Worm (Caenorhabditis elegans): Measurements from ENCODE around the gene F42A10.7.

F42A10.7 gene

DNA sequence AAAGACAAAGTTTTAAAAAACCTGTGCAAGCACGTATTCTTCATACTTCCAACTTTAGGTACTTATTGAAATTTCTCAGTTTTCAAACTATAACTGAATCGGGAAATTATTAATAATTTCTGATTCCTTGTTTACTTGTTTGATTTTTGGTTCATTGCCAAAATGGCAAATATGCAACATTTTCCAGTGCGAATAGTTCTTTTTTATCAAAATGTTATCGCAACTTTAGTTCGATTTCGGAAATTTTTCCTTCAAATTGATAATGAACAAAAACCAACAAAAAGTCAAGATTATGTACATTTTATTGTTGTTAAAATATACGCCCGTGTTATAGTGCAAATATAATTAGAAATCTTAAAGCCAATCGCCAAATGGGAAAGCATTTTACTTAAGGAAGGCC, 855 bp downstream of the F42A10.7 start:
- TF ChIP-seq lin-1 (GFP tag; IDR thresholded peaks at IDR 0.05) = no peak
- no peak for TF ChIP-seq zag-1 (tag; optimal IDR thresholded peaks at IDR 0.05)
- peak; percentile 3 for TF ChIP-seq pqm-1 (tag; optimal IDR thresholded peaks at IDR 0.05)
- no peak for TF ChIP-seq daf-16 (GFP tag; optimal IDR thresholded peaks at IDR 0.05)
- TF ChIP-seq daf-16 (tag; optimal IDR thresholded peaks at IDR 0.05) = peak; percentile 10

DNA sequence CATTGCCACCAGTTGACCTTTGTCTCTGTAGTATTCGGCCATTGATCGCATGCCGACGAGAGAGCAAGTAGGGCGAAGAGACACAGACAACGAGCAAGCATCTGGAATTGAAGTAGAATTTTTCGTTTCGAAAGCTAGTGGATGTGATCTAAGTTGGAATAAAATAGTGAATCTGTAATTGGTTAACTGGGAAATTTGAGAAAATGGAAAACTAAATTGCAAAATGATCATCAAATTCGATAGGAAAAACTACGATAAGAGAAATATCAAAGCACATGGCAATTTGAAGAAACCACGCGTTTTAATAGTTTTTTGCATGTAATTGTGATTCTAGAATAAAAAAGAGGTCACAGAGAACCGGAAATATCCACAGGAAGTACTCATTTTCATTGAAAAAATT, 1.7 kb downstream of the F42A10.7 start, which contains the start of gene F42A10.6:
Gene F42A10.6 (minus strand): TSS at position 101 of the 400 bp plus-strand sequence.
- TF ChIP-seq mdt-29 (GFP tag; IDR thresholded peaks at IDR 0.05) (no peak), unc-62 (GFP tag; optimal IDR thresholded peaks at IDR 0.05 in 1 of 2) (peak in 1 of 2 experiments; percentile 57), unc-62 (tag; optimal IDR thresholded peaks at IDR 0.05) (no peak), nhr-11 (tag; optimal IDR thresholded peaks at IDR 0.05) (no peak), dmd-6 (GFP tag; IDR thresholded peaks at IDR 0.05) (peak; percentile 43), pqm-1 (tag; optimal IDR thresholded peaks at IDR 0.05) (peak; percentile 48), fos-1 (tag; optimal IDR thresholded peaks at IDR 0.05) (no peak), F44E2.7 (GFP tag; IDR thresholded peaks at IDR 0.05) (no peak), nhr-237 (tag; optimal IDR thresholded peaks at IDR 0.05) (no peak), nhr-28 (tag; optimal IDR thresholded peaks at IDR 0.05) (peak; percentile 8), skn-1 (tag; optimal IDR thresholded peaks at IDR 0.05) (no peak)

DNA sequence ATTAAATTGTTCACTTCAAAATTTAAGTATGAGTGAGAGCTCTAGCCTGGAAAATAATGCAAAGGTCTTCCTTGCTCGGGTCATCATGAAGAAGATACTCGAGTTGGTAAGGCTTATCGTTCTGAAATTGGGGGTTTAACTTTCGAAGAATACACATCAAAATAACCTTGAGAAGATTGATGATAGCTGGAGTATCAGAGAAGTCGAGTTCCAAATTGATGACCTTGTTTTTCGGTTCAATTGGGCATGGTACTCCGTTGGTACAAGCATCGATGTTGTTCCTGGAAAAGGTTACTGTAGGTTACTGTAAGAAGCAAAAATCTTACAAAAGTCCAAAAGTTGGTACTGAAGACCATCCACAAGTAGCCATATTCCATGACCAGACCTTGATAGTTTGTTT, 2.3 kb downstream of the F42A10.7 start:
- no peak for TF ChIP-seq lir-3 (tag; optimal IDR thresholded peaks at IDR 0.05)
- TF ChIP-seq sdz-12 (GFP tag; optimal IDR thresholded peaks at IDR 0.05) = no peak
- TF ChIP-seq dmd-8 (GFP tag; IDR thresholded peaks at IDR 0.05) = no peak
- no peak for TF ChIP-seq lin-38 (GFP tag; IDR thresholded peaks at IDR 0.05)
- TF ChIP-seq attf-4 (tag; optimal IDR thresholded peaks at IDR 0.05) = no peak
- no peak for TF ChIP-seq zag-1 (tag; optimal IDR thresholded peaks at IDR 0.05)
- TF ChIP-seq ctbp-1 (GFP tag; IDR thresholded peaks at IDR 0.05) = no peak
- no peak for TF ChIP-seq nhr-102 (tag; optimal IDR thresholded peaks at IDR 0.05)
- TF ChIP-seq aly-2 (tag; optimal IDR thresholded peaks at IDR 0.05) = no peak
- TF ChIP-seq lin-39 (tag; optimal IDR thresholded peaks at IDR 0.05) = no peak
- no peak for TF ChIP-seq unc-62 (GFP tag; optimal IDR thresholded peaks at IDR 0.05 in 1 of 2)
- TF ChIP-seq unc-62 (tag; optimal IDR thresholded peaks at IDR 0.05) = no peak
- no peak for TF ChIP-seq zfp-3 (GFP tag; conservative IDR thresholded peaks at IDR 0.05)
- no peak for TF ChIP-seq lin-1 (GFP tag; IDR thresholded peaks at IDR 0.05)
- TF ChIP-seq ZK546.5 (tag; optimal IDR thresholded peaks at IDR 0.05) = no peak
- TF ChIP-seq daf-12 (tag; optimal IDR thresholded peaks at IDR 0.05) = no peak
- TF ChIP-seq pha-4 (GFP tag; IDR thresholded peaks at IDR 0.05) = no peak
- no peak for TF ChIP-seq pha-4 (tag; optimal IDR thresholded peaks at IDR 0.05)
- TF ChIP-seq unc-39 (tag; optimal IDR thresholded peaks at IDR 0.05) = no peak

DNA sequence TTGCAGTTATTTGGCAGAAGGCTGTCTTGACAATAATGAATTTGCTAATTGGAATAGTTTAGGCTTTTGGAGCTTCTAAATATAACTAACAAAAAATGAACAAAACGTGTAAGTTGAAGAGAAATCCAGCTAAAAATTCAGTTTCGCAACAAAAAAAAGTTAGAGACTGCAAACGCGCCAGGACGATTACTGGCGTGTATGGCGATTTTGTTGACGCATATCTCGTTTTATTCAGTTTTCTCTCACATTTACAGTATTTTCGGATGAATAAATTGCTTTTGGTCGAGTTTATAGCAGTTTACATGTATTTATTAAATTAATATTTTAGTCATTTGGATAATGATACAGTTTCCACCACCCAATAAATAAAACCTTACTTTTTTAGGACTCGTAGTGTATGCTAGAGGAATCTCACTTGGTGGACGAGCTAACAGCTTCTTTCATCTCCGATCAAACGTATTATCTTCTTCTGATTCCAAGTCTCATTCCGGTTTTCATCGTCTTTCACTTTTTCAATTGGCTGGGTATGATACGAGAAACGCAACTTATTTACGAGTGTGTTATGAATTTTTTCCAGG, 5.4 kb downstream of the F42A10.7 start, which contains the start of the genes abcf-3 and F42A10.5:
Gene abcf-3 (plus strand): TSS at position 384 of the 578 bp plus-strand sequence.
Gene F42A10.5 (minus strand): TSS at position 458 of the 578 bp plus-strand sequence.
- TF ChIP-seq daf-16 (GFP tag; optimal IDR thresholded peaks at IDR 0.05) (no peak), daf-16 (tag; optimal IDR thresholded peaks at IDR 0.05) (peak; percentile 22), ceh-62 (tag; optimal IDR thresholded peaks at IDR 0.05) (no peak), hlh-30 (tag; optimal IDR thresholded peaks at IDR 0.05; ENCODE audit: insufficient read depth) (peak; percentile 37), nhr-10 (tag; optimal IDR thresholded peaks at IDR 0.05) (no peak), hlh-11 (tag; optimal IDR thresholded peaks at IDR 0.05) (peak; percentile 56), F37D6.2 (tag; optimal IDR thresholded peaks at IDR 0.05) (peak; percentile 36), hif-1 (tag; optimal IDR thresholded peaks at IDR 0.05) (peak in 1 of 2 experiments; percentile 65), nhr-25 (tag; optimal IDR thresholded peaks at IDR 0.05; ENCODE audit: borderline replicate concordance, insufficient read depth) (no peak), mes-2 (tag; optimal IDR thresholded peaks at IDR 0.05; ENCODE audit: poor library complexity, severe bottlenecking) (peak; percentile 79), unc-62 (GFP tag; optimal IDR thresholded peaks at IDR 0.05 in 1 of 2) (peak in 1 of 2 experiments; percentile 80), unc-62 (tag; optimal IDR thresholded peaks at IDR 0.05) (no peak), dve-1 (tag; optimal IDR thresholded peaks at IDR 0.05; ENCODE audit: insufficient read depth) (peak; percentile 72), lin-38 (GFP tag; IDR thresholded peaks at IDR 0.05) (no peak; the same call in 1 of the 2 replicates), ztf-7 (tag; optimal IDR thresholded peaks at IDR 0.05) (peak; percentile 4), pha-4 (GFP tag; IDR thresholded peaks at IDR 0.05) (no peak), pha-4 (tag; optimal IDR thresholded peaks at IDR 0.05) (peak; percentile 30), T26A8.4 (GFP tag; IDR thresholded peaks at IDR 0.05) (peak; percentile 29; the same call in 1 of the 2 replicates), nhr-41 (GFP tag; IDR thresholded peaks at IDR 0.05) (no peak), nhr-6 (tag; optimal IDR thresholded peaks at IDR 0.05) (no peak), duxl-1 (tag; optimal IDR thresholded peaks at IDR 0.05; ENCODE audit: poor library complexity) (peak; percentile 5), set-16 (GFP tag; IDR thresholded peaks at IDR 0.05) (no peak), nhr-11 (tag; optimal IDR thresholded peaks at IDR 0.05) (peak; percentile 60)
